Worm (Caenorhabditis elegans) whole organism, midembryonic: ENCODE results near the gene T22E5.1.

Experiments
- T22C8.4 ChIP-seq: fragments of 200-800 bp; sonication (Bioruptor generic); IDR thresholded peaks from 2 replicates; pipeline ENCODE4 v1.3.6; 2022; ENCODE audit warnings: missing genetic modification characterization, missing compliant biosample characterization
- cog-1 ChIP-seq: sonication (generic microtip); optimal IDR thresholded peaks from 2 replicates; lab custom pipeline; 2016; ENCODE audit warnings: missing genetic modification characterization, missing compliant biosample characterization
- flt-1 ChIP-seq: fragments of 200-800 bp; sonication (Bioruptor generic); IDR thresholded peaks from 2 replicates; pipeline ENCODE4 v1.3.6; 2022; ENCODE audit warnings: missing genetic modification characterization, missing compliant biosample characterization
- klf-2 ChIP-seq: fragments of 200-800 bp; sonication (Bioruptor generic); conservative IDR thresholded peaks from 2 replicates; pipeline ENCODE4 v1.3.6; 2022; ENCODE audit warnings: missing genetic modification reagents, missing genetic modification characterization, missing compliant biosample characterization
- med-1 ChIP-seq: sonication (generic microtip); optimal IDR thresholded peaks from 2 replicates; lab custom pipeline; 2017; ENCODE audit warnings: missing genetic modification characterization, mild to moderate bottlenecking, missing compliant biosample characterization, antibody characterized with exemption, missing genetic modification reagents; ENCODE audit not compliant: insufficient read depth
- ref-1 ChIP-seq: fragments of 200-800 bp; sonication (Bioruptor generic); conservative IDR thresholded peaks from 2 replicates; pipeline ENCODE4 v1.3.6; 2022; ENCODE audit warnings: missing genetic modification reagents, missing genetic modification characterization, missing compliant biosample characterization
- tab-1 ChIP-seq: fragments of 200-800 bp; sonication (Bioruptor generic); IDR thresholded peaks from 2 replicates; pipeline ENCODE4 v1.3.6; 2022; ENCODE audit warnings: missing genetic modification characterization, missing compliant biosample characterization
- ztf-23 ChIP-seq: fragments of 200-800 bp; sonication (Bioruptor generic); IDR thresholded peaks from 2 replicates; pipeline ENCODE4 v1.3.6; 2022; ENCODE audit warnings: missing genetic modification reagents, missing genetic modification characterization, missing compliant biosample characterization
- ztf-29 ChIP-seq: fragments of 200-800 bp; sonication (Bioruptor generic); IDR thresholded peaks from 2 replicates; pipeline ENCODE4 v1.3.6; 2022; ENCODE audit warnings: missing genetic modification reagents, missing genetic modification characterization, missing compliant biosample characterization

T22E5.1 gene

ce11 chrX:6382930-6383329, 29.7 kb upstream of the T22E5.1 start:
- no peak for TF ChIP-seq klf-2 (GFP tag; lab: Robert Waterston, UW)
- no peak for TF ChIP-seq tab-1
- TF ChIP-seq T22C8.4 (GFP tag; lab: Robert Waterston, UW) = no peak
- TF ChIP-seq ref-1 = no peak
- no peak for TF ChIP-seq ztf-23 (GFP tag; lab: Robert Waterston, UW)
- TF ChIP-seq flt-1 (GFP tag; lab: Robert Waterston, UW) = no peak
- no peak for TF ChIP-seq med-1 (GFP tag; lab: Kevin White, UChicago)
- TF ChIP-seq cog-1 (tag; lab: Kevin White, UChicago) = no peak
- no peak for TF ChIP-seq ztf-29

ce11 chrX:6384537-6384936, 28.1 kb upstream of the T22E5.1 start:
- no peak for TF ChIP-seq flt-1 (GFP tag; lab: Robert Waterston, UW)
- no peak for TF ChIP-seq cog-1 (tag; lab: Kevin White, UChicago)

ce11 chrX:6385185-6385584, 27.5 kb upstream of the T22E5.1 start, which contains the start of gene igdb-3:
igdb-3 (plus strand) TSS chrX:6385485.
- TF ChIP-seq ztf-29 = no peak
- no peak for TF ChIP-seq klf-2 (GFP tag; lab: Robert Waterston, UW)
- TF ChIP-seq flt-1 (GFP tag; lab: Robert Waterston, UW) = no peak
- TF ChIP-seq T22C8.4 (GFP tag; lab: Robert Waterston, UW) = no peak
- TF ChIP-seq ztf-23 (GFP tag; lab: Robert Waterston, UW) = no peak
- TF ChIP-seq ref-1 = no peak
- no peak for TF ChIP-seq med-1 (GFP tag; lab: Kevin White, UChicago)
- no peak for TF ChIP-seq tab-1
- no peak for TF ChIP-seq cog-1 (tag; lab: Kevin White, UChicago)

ce11 chrX:6388639-6389038, 24.0 kb upstream of the T22E5.1 start:
- no peak for TF ChIP-seq cog-1 (tag; lab: Kevin White, UChicago)
- no peak for TF ChIP-seq klf-2 (GFP tag; lab: Robert Waterston, UW)
- no peak for TF ChIP-seq flt-1 (GFP tag; lab: Robert Waterston, UW)
- no peak for TF ChIP-seq ztf-23 (GFP tag; lab: Robert Waterston, UW)
- no peak for TF ChIP-seq tab-1

ce11 chrX:6391491-6391890, 21.2 kb upstream of the T22E5.1 start, which contains the start of gene igcm-2:
igcm-2 (minus strand) TSS chrX:6391591.
- no peak for TF ChIP-seq ztf-23 (GFP tag; lab: Robert Waterston, UW)

ce11 chrX:6399450-6399849, 13.2 kb upstream of the T22E5.1 start:
- no peak for TF ChIP-seq T22C8.4 (GFP tag; lab: Robert Waterston, UW)
- TF ChIP-seq klf-2 (GFP tag; lab: Robert Waterston, UW) = no peak
- no peak for TF ChIP-seq cog-1 (tag; lab: Kevin White, UChicago)

ce11 chrX:6403122-6403521, 9.6 kb upstream of the T22E5.1 start, which contains the start of gene glt-4:
glt-4 (plus strand) TSS chrX:6403422.
- TF ChIP-seq ztf-29 (no peak), flt-1 (GFP tag; lab: Robert Waterston, UW) (no peak), med-1 (GFP tag; lab: Kevin White, UChicago) (no peak), cog-1 (tag; lab: Kevin White, UChicago) (no peak), ztf-23 (GFP tag; lab: Robert Waterston, UW) (no peak), T22C8.4 (GFP tag; lab: Robert Waterston, UW) (no peak), ref-1 (no peak), klf-2 (GFP tag; lab: Robert Waterston, UW) (no peak), tab-1 (no peak)

ce11 chrX:6405905-6406304, 6.8 kb upstream of the T22E5.1 start:
- TF ChIP-seq flt-1 (GFP tag; lab: Robert Waterston, UW) = no peak
- TF ChIP-seq med-1 (GFP tag; lab: Kevin White, UChicago) = no peak
- no peak for TF ChIP-seq cog-1 (tag; lab: Kevin White, UChicago)
- TF ChIP-seq T22C8.4 (GFP tag; lab: Robert Waterston, UW) = no peak
- TF ChIP-seq ztf-29 = no peak
- no peak for TF ChIP-seq ref-1
- TF ChIP-seq klf-2 (GFP tag; lab: Robert Waterston, UW) = no peak
- TF ChIP-seq tab-1 = no peak
- no peak for TF ChIP-seq ztf-23 (GFP tag; lab: Robert Waterston, UW)

ce11 chrX:6407805-6408204, 4.9 kb upstream of the T22E5.1 start:
- TF ChIP-seq T22C8.4 (GFP tag; lab: Robert Waterston, UW) (no peak), ztf-23 (GFP tag; lab: Robert Waterston, UW) (no peak), ztf-29 (no peak), cog-1 (tag; lab: Kevin White, UChicago) (no peak), tab-1 (no peak), med-1 (GFP tag; lab: Kevin White, UChicago) (no peak), klf-2 (GFP tag; lab: Robert Waterston, UW) (no peak), flt-1 (GFP tag; lab: Robert Waterston, UW) (no peak)

ce11 chrX:6408286-6408685, 4.4 kb upstream of the T22E5.1 start:
- TF ChIP-seq flt-1 (GFP tag; lab: Robert Waterston, UW) = no peak
- no peak for TF ChIP-seq cog-1 (tag; lab: Kevin White, UChicago)
- no peak for TF ChIP-seq ztf-23 (GFP tag; lab: Robert Waterston, UW)
- no peak for TF ChIP-seq tab-1
- TF ChIP-seq ref-1 = no peak
- no peak for TF ChIP-seq ztf-29
- no peak for TF ChIP-seq med-1 (GFP tag; lab: Kevin White, UChicago)

- no peak for TF ChIP-seq ztf-23 (GFP tag; lab: Robert Waterston, UW)
- no peak for TF ChIP-seq ref-1
- no peak for TF ChIP-seq T22C8.4 (GFP tag; lab: Robert Waterston, UW)
- TF ChIP-seq ztf-29 = no peak
- TF ChIP-seq klf-2 (GFP tag; lab: Robert Waterston, UW) = no peak
These were observed 4.0 kb upstream of the T22E5.1 start for ce11 chrX:6408713-6409112.
